Fruit fly (Drosophila melanogaster): ENCODE data around the gene kairos.

dm6 chrX:18358352-18358931 is 2.5 kb upstream of the kairos start, which contains the start of gene CG6106:
- TF ChIP-seq Hr83 (GFP tag; optimal IDR thresholded peaks at IDR 0.05; ENCODE audit: poor library complexity, severe bottlenecking) (no peak), pan (optimal IDR thresholded peaks at IDR 0.05) (no peak), fru (GFP tag; optimal IDR thresholded peaks at IDR 0.05) (no peak), HLH106 (tag; optimal IDR thresholded peaks at IDR 0.05) (no peak), h (GFP tag; optimal IDR thresholded peaks at IDR 0.05) (no peak), usp (GFP tag; optimal IDR thresholded peaks at IDR 0.05) (no peak), brk (GFP tag; optimal IDR thresholded peaks at IDR 0.05) (no peak)

Measured in whole organism, wandering third instar larva.